Fruit fly (Drosophila melanogaster): Measurements from ENCODE around the gene Cyp4c3.
A peak's percentile ranks its signal among the peaks of the same experiment; 100 is the strongest.

The Cyp4c3 gene

DNA sequence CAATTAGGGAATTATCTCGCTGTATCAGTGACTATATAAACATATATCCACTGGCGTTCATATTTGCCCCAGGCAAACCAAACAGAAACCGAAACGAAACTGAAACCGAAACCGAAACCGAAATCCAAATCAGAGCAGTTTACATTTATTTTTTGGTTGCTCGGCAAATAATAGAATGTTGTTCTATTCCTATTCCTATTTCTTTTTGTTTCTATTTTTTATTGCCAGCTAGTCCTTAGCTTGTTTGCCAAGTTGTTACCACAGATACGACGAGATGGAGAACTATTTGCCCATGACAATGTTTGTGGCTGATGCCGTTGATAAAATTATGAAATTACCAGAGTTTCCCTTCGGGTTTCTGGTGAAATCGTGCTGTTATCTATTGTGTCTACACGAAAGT is 25.0 kb downstream of the Cyp4c3 start (continued):
- TF ChIP-seq sob (GFP tag; IDR thresholded peaks at IDR 0.05) (no peak), gsb-n (tag; optimal IDR thresholded peaks at IDR 0.05) (peak; percentile 53), Hmr (GFP tag; optimal IDR thresholded peaks at IDR 0.05) (peak; percentile 10), CG18599 (GFP tag; optimal IDR thresholded peaks at IDR 0.05) (no peak), Lpt (GFP tag; optimal IDR thresholded peaks at IDR 0.05) (no peak), gt (GFP tag; IDR thresholded peaks at IDR 0.05) (no peak), ase (GFP tag; IDR thresholded peaks at IDR 0.05) (no peak), Spps (tag; optimal IDR thresholded peaks at IDR 0.05) (no peak), CG9727 (GFP tag; optimal IDR thresholded peaks at IDR 0.05) (peak; percentile 21), CG17385 (GFP tag; optimal IDR thresholded peaks at IDR 0.05) (no peak), ken (GFP tag; IDR thresholded peaks at IDR 0.05) (no peak), Rx (GFP tag; IDR thresholded peaks at IDR 0.05) (no peak), CG2199 (GFP tag; IDR thresholded peaks at IDR 0.05) (no peak), tup (GFP tag; optimal IDR thresholded peaks at IDR 0.05) (no peak), bsh (GFP tag; optimal IDR thresholded peaks at IDR 0.05) (peak in 1 of 2 experiments; percentile 24), CG31441 (GFP tag; IDR thresholded peaks at IDR 0.05) (no peak), CG34422 (GFP tag; IDR thresholded peaks at IDR 0.05) (no peak), GATAe (GFP tag; conservative IDR thresholded peaks at IDR 0.05) (no peak), cato (GFP tag; optimal IDR thresholded peaks at IDR 0.05; ENCODE audit: borderline replicate concordance) (no peak), CG13287 (GFP tag; IDR thresholded peaks at IDR 0.05; ENCODE audit: partially characterized antibody) (no peak), NC2α (GFP tag; optimal IDR thresholded peaks at IDR 0.05) (no peak), CG14965 (GFP tag; optimal IDR thresholded peaks at IDR 0.05; ENCODE audit: borderline replicate concordance) (no peak), zfh2 (GFP tag; optimal IDR thresholded peaks at IDR 0.05) (no peak), cas (GFP tag; IDR thresholded peaks at IDR 0.05) (no peak), ssp (GFP tag; IDR thresholded peaks at IDR 0.05) (no peak), zf30C (GFP tag; optimal IDR thresholded peaks at IDR 0.05) (no peak), br (optimal IDR thresholded peaks at IDR 0.05) (no peak), CG4707 (GFP tag; optimal IDR thresholded peaks at IDR 0.05) (peak; percentile 23), dysf (GFP tag; IDR thresholded peaks at IDR 0.05) (no peak), CG8944 (GFP tag; optimal IDR thresholded peaks at IDR 0.05) (no peak), shn (GFP tag; optimal IDR thresholded peaks at IDR 0.05) (no peak), crol (GFP tag; IDR thresholded peaks at IDR 0.05) (no peak), repo (GFP tag; optimal IDR thresholded peaks at IDR 0.05) (no peak), CG15696 (tag; optimal IDR thresholded peaks at IDR 0.05) (peak; percentile 88), insv (GFP tag; optimal IDR thresholded peaks at IDR 0.05) (no peak), fd96Cb (tag; optimal IDR thresholded peaks at IDR 0.05) (no peak), Ada2b (GFP tag; IDR thresholded peaks at IDR 0.05) (no peak), zfh1 (GFP tag; IDR thresholded peaks at IDR 0.05) (no peak), Jarid2 (GFP tag; optimal IDR thresholded peaks at IDR 0.05) (no peak), CG4820 (GFP tag; optimal IDR thresholded peaks at IDR 0.05) (no peak), dmrt99B (tag; optimal IDR thresholded peaks at IDR 0.05) (no peak), ftz-f1 (GFP tag; optimal IDR thresholded peaks at IDR 0.05) (no peak), psq (GFP tag; optimal IDR thresholded peaks at IDR 0.05) (no peak), E2f1 (GFP tag; IDR thresholded peaks at IDR 0.05) (no peak), kay (GFP tag; optimal IDR thresholded peaks at IDR 0.05) (no peak), fd3F (GFP tag; optimal IDR thresholded peaks at IDR 0.05) (no peak), Gug (GFP tag; IDR thresholded peaks at IDR 0.05) (no peak), scrt (GFP tag; optimal IDR thresholded peaks at IDR 0.05) (no peak), YL-1 (GFP tag; optimal IDR thresholded peaks at IDR 0.05) (no peak), eve (GFP tag; optimal IDR thresholded peaks at IDR 0.05) (no peak), CG43689 (GFP tag; IDR thresholded peaks at IDR 0.05) (no peak), al (GFP tag; IDR thresholded peaks at IDR 0.05) (no peak), CG12236 (GFP tag; optimal IDR thresholded peaks at IDR 0.05) (peak; percentile 41)
